Fruit fly (Drosophila melanogaster): ENCODE results near the gene Ptp10D.

- TF ChIP-seq CG8478 (optimal IDR thresholded peaks at IDR 0.05) (no peak), pan (optimal IDR thresholded peaks at IDR 0.05) (no peak), EcR (GFP tag; optimal IDR thresholded peaks at IDR 0.05) (no peak)
Observed at dm6 chrX:11640477-11640876, 18.7 kb downstream of the Ptp10D start.
